Fruit fly (Drosophila melanogaster) whole organism, embryonic: Measurements from ENCODE around the gene vih.

Experiments
- Awh ChIP-seq: fragments of 200-800 bp; sonication (Bioruptor generic); IDR thresholded peaks from 2 replicates; pipeline ENCODE4, ENCODE4 v1.3.6; 2022; ENCODE audit warnings: missing biosample characterization, missing genetic modification characterization
- Bteb2 ChIP-seq: fragments of 200-800 bp; sonication (Bioruptor generic); optimal IDR thresholded peaks from 2 replicates; lab custom pipeline; 2016; ENCODE audit warnings: missing biosample characterization, missing genetic modification characterization
- CG11093 ChIP-seq: fragments of 200-800 bp; sonication (Bioruptor generic); IDR thresholded peaks from 3 replicates; pipeline ENCODE4 v1.3.6; 2022; ENCODE audit warnings: missing biosample characterization, missing genetic modification characterization
- CG11723 ChIP-seq: fragments of 200-800 bp; sonication (Bioruptor generic); optimal IDR thresholded peaks from 2 replicates; lab custom pipeline; 2017; ENCODE audit warnings: missing biosample characterization, mild to moderate bottlenecking, missing genetic modification characterization
- CG12219 ChIP-seq: fragments of 200-800 bp; sonication (Bioruptor generic); optimal IDR thresholded peaks from 3 replicates; lab custom pipeline; 2018; ENCODE audit warnings: missing biosample characterization, mild to moderate bottlenecking, missing genetic modification characterization
- CG13296 ChIP-seq: fragments of 200-800 bp; sonication (Bioruptor generic); optimal IDR thresholded peaks from 3 replicates; lab custom pipeline; 2018; ENCODE audit warnings: missing biosample characterization, mild to moderate bottlenecking, missing genetic modification characterization
- CG14441 ChIP-seq: fragments of 200-800 bp; sonication (Bioruptor generic); IDR thresholded peaks from 2 replicates; pipeline ENCODE4 v1.3.6; 2022; ENCODE audit warnings: missing biosample characterization, missing genetic modification characterization
- CG14667 ChIP-seq: fragments of 200-800 bp; sonication (Bioruptor generic); IDR thresholded peaks from 2 replicates; pipeline ENCODE4 v1.3.6; 2022; ENCODE audit warnings: missing biosample characterization, missing genetic modification characterization
- CG14860 ChIP-seq: fragments of 200-800 bp; sonication (Bioruptor generic); IDR thresholded peaks from 3 replicates; pipeline ENCODE4 v1.3.6; 2022; ENCODE audit warnings: missing biosample characterization, missing genetic modification characterization; ENCODE audit not compliant: partially characterized antibody
- CG16863 ChIP-seq: fragments of 200-800 bp; sonication (Bioruptor generic); optimal IDR thresholded peaks from 3 replicates; lab custom pipeline; 2016; ENCODE audit warnings: missing biosample characterization, missing genetic modification characterization
- CG17568 ChIP-seq: fragments of 200-800 bp; sonication (Bioruptor generic); optimal IDR thresholded peaks from 2 replicates; lab custom pipeline; 2018; ENCODE audit warnings: missing biosample characterization, mild to moderate bottlenecking, missing genetic modification characterization, moderate library complexity
- CG2120 ChIP-seq: fragments of 200-800 bp; sonication (Bioruptor generic); optimal IDR thresholded peaks from 3 replicates; lab custom pipeline; 2016; ENCODE audit warnings: missing biosample characterization, missing genetic modification characterization
- CG31441 ChIP-seq: fragments of 200-800 bp; sonication (Bioruptor generic); IDR thresholded peaks from 2 replicates; pipeline ENCODE4 v1.3.6; 2022; ENCODE audit warnings: missing biosample characterization, missing genetic modification characterization
- CG34422 ChIP-seq: fragments of 200-800 bp; sonication (Bioruptor generic); IDR thresholded peaks from 3 replicates; pipeline ENCODE4 v1.3.6; 2022; ENCODE audit warnings: missing biosample characterization, missing genetic modification characterization
- CG4328 ChIP-seq: fragments of 200-800 bp; sonication (Bioruptor generic); optimal IDR thresholded peaks from 3 replicates; lab custom pipeline; 2017; ENCODE audit warnings: missing biosample characterization, missing genetic modification reagents, missing genetic modification characterization
- CG4820 ChIP-seq: fragments of 200-800 bp; sonication (Bioruptor generic); optimal IDR thresholded peaks from 3 replicates; lab custom pipeline; 2016; ENCODE audit warnings: missing biosample characterization, missing genetic modification characterization
- CG6654 ChIP-seq: fragments of 200-800 bp; sonication (Bioruptor generic); optimal IDR thresholded peaks from 2 replicates; lab custom pipeline; 2017; ENCODE audit warnings: missing biosample characterization, mild to moderate bottlenecking, missing genetic modification characterization
- CG9797 ChIP-seq: fragments of 200-800 bp; sonication (Bioruptor generic); optimal IDR thresholded peaks from 3 replicates; lab custom pipeline; 2018; ENCODE audit warnings: missing biosample characterization, mild to moderate bottlenecking, missing genetic modification characterization
- D ChIP-seq, 2 experiments: fragments of 200-800 bp in 1 of 2; fragments of >200 bp in 1 of 2; sonication (Bioruptor generic) in 1 of 2; optimal IDR thresholded peaks; 2 replicates in 1 of 2; 3 replicates in 1 of 2; lab custom pipeline; 2017; ENCODE audit warnings: mild to moderate bottlenecking in 1 of 2, missing biosample characterization in 1 of 2, missing genetic modification characterization in 1 of 2, missing genetic modification reagents in 1 of 2
- Dip3 ChIP-seq: fragments of 200-800 bp; sonication (Bioruptor generic); optimal IDR thresholded peaks from 3 replicates; lab custom pipeline; 2016; ENCODE audit warnings: missing biosample characterization, missing genetic modification characterization
- Dll ChIP-seq: fragments of 200-800 bp; sonication (Bioruptor generic); IDR thresholded peaks from 4 replicates; pipeline ENCODE4 v1.3.6; 2022; ENCODE audit warnings: missing biosample characterization, missing genetic modification characterization; ENCODE audit not compliant: partially characterized antibody
- Mrtf ChIP-seq: fragments of 200-800 bp; sonication (Bioruptor generic); IDR thresholded peaks from 3 replicates; pipeline ENCODE4 v1.3.6; 2022; ENCODE audit warnings: missing biosample characterization, missing genetic modification characterization
- Pdp1 ChIP-seq, 2 experiments: fragments of 200-800 bp; sonication (Bioruptor generic); optimal IDR thresholded peaks; 3 replicates each; lab custom pipeline; 2016; ENCODE audit warnings: missing biosample characterization in 2 of 2, missing genetic modification characterization in 2 of 2, mild to moderate bottlenecking in 1 of 2, moderate library complexity in 1 of 2
- Rfx ChIP-seq: fragments of 200-800 bp; sonication (Bioruptor generic); IDR thresholded peaks from 2 replicates; pipeline ENCODE4 v1.3.6; 2022; ENCODE audit warnings: missing biosample characterization, missing genetic modification characterization
- Sox100B ChIP-seq: fragments of 200-800 bp; sonication (Bioruptor generic); optimal IDR thresholded peaks from 3 replicates; lab custom pipeline; 2018; ENCODE audit warnings: missing biosample characterization, mild to moderate bottlenecking, missing genetic modification characterization
- Spps ChIP-seq: fragments of 200-800 bp; sonication (Bioruptor generic); optimal IDR thresholded peaks from 2 replicates; lab custom pipeline; 2018; ENCODE audit warnings: missing biosample characterization, mild to moderate bottlenecking, missing genetic modification characterization
- abd-A ChIP-seq: fragments of 200-800 bp; sonication (Bioruptor generic); optimal IDR thresholded peaks from 3 replicates; lab custom pipeline; 2019; ENCODE audit warnings: missing biosample characterization, mild to moderate bottlenecking, missing genetic modification characterization, moderate library complexity
- bigmax ChIP-seq: fragments of 200-800 bp; sonication (Bioruptor generic); optimal IDR thresholded peaks from 2 replicates; lab custom pipeline; 2018; ENCODE audit warnings: missing biosample characterization, mild to moderate bottlenecking, missing genetic modification characterization
- caup ChIP-seq: fragments of 200-800 bp; sonication (Bioruptor generic); optimal IDR thresholded peaks from 3 replicates; lab custom pipeline; 2017; ENCODE audit warnings: missing biosample characterization, mild to moderate bottlenecking, missing genetic modification characterization, moderate library complexity; ENCODE audit not compliant: severe bottlenecking
- ci ChIP-seq: fragments of 200-800 bp; sonication (Bioruptor generic); IDR thresholded peaks from 3 replicates; pipeline ENCODE4 v1.3.6; 2022; ENCODE audit warnings: missing biosample characterization, missing genetic modification characterization
- corto ChIP-seq: fragments of 200-800 bp; sonication (Bioruptor generic); optimal IDR thresholded peaks from 2 replicates; lab custom pipeline; 2016; ENCODE audit warnings: missing biosample characterization, mild to moderate bottlenecking, missing genetic modification characterization, moderate library complexity
- crol ChIP-seq: fragments of 200-800 bp; sonication (Bioruptor generic); IDR thresholded peaks from 2 replicates; pipeline ENCODE4 v1.3.6; 2022; ENCODE audit warnings: missing biosample characterization, missing genetic modification characterization
- crp ChIP-seq, 2 experiments: fragments of 200-800 bp; sonication (Bioruptor generic); optimal IDR thresholded peaks; 2 replicates in 1 of 2; 3 replicates in 1 of 2; lab custom pipeline; 2017; ENCODE audit warnings: missing biosample characterization in 2 of 2, missing genetic modification characterization in 2 of 2, mild to moderate bottlenecking in 1 of 2, moderate library complexity in 1 of 2
- dmrt99B ChIP-seq: fragments of 200-800 bp; sonication (Bioruptor generic); optimal IDR thresholded peaks from 2 replicates; lab custom pipeline; 2018; ENCODE audit warnings: missing biosample characterization, mild to moderate bottlenecking, missing genetic modification characterization, moderate library complexity
- fd3F ChIP-seq: fragments of 200-800 bp; sonication (Bioruptor generic); optimal IDR thresholded peaks from 2 replicates; lab custom pipeline; 2018; ENCODE audit warnings: missing biosample characterization, mild to moderate bottlenecking, missing genetic modification characterization, moderate library complexity
- fu2 ChIP-seq: fragments of 200-800 bp; sonication (Bioruptor generic); optimal IDR thresholded peaks from 2 replicates; lab custom pipeline; 2016; ENCODE audit warnings: missing biosample characterization, missing genetic modification characterization
- gce ChIP-seq: fragments of 200-800 bp; sonication (Bioruptor generic); IDR thresholded peaks from 3 replicates; pipeline ENCODE4 v1.3.6; 2022; ENCODE audit warnings: missing biosample characterization, missing genetic modification characterization
- gcm2 ChIP-seq: fragments of 200-800 bp; sonication (Bioruptor generic); optimal IDR thresholded peaks from 2 replicates; lab custom pipeline; 2016; ENCODE audit warnings: missing biosample characterization, missing genetic modification characterization
- her ChIP-seq: fragments of 200-800 bp; sonication (Bioruptor generic); optimal IDR thresholded peaks from 2 replicates; lab custom pipeline; 2016; ENCODE audit warnings: missing biosample characterization, missing genetic modification characterization
- insv ChIP-seq, 2 experiments: fragments of 200-800 bp; sonication (Bioruptor generic); optimal IDR thresholded peaks; 3 replicates each; lab custom pipeline; 2016 to 2018; ENCODE audit warnings: missing biosample characterization in 2 of 2, missing genetic modification characterization in 2 of 2
- lola ChIP-seq, 3 experiments: fragments of >200 bp in 2 of 3; fragments of 200-800 bp in 1 of 3; sonication (Bioruptor generic) in 1 of 3; optimal IDR thresholded peaks; 2 replicates each; lab custom pipeline; 2017 to 2019; ENCODE audit warnings: missing biosample characterization in 3 of 3, missing genetic modification characterization in 3 of 3, mild to moderate bottlenecking in 1 of 3, moderate library complexity in 1 of 3
- lov ChIP-seq, 2 experiments: fragments of 200-800 bp in 1 of 2; fragments of >200 bp in 1 of 2; sonication (Bioruptor generic) in 1 of 2; IDR thresholded peaks in 1 of 2; optimal IDR thresholded peaks in 1 of 2; 2 replicates in 1 of 2; 3 replicates in 1 of 2; pipeline versions ENCODE4 v1.3.6 to Lab custom; 2017 to 2022; ENCODE audit warnings: missing biosample characterization in 1 of 2, missing genetic modification characterization in 1 of 2
- maf-S ChIP-seq: fragments of 200-800 bp; sonication (Bioruptor generic); optimal IDR thresholded peaks from 2 replicates; lab custom pipeline; 2016; ENCODE audit warnings: missing biosample characterization, missing genetic modification characterization
- mirr ChIP-seq: fragments of 200-800 bp; sonication (Bioruptor generic); optimal IDR thresholded peaks from 3 replicates; lab custom pipeline; 2018; ENCODE audit warnings: missing biosample characterization, mild to moderate bottlenecking, missing genetic modification characterization
- otp ChIP-seq: fragments of 200-800 bp; sonication (Bioruptor generic); IDR thresholded peaks from 3 replicates; pipeline ENCODE4, ENCODE4 v1.3.6; 2022; ENCODE audit warnings: missing biosample characterization, missing genetic modification characterization
- pnt ChIP-seq: fragments of 200-800 bp; sonication (Bioruptor generic); optimal IDR thresholded peaks from 3 replicates; lab custom pipeline; 2016; ENCODE audit warnings: missing biosample characterization, missing genetic modification characterization
- salm ChIP-seq: fragments of 200-800 bp; sonication (Bioruptor generic); optimal IDR thresholded peaks from 2 replicates; lab custom pipeline; 2018; ENCODE audit warnings: missing biosample characterization, mild to moderate bottlenecking, missing genetic modification characterization
- wdn ChIP-seq: fragments of 200-800 bp; sonication (Bioruptor generic); IDR thresholded peaks from 2 replicates; pipeline ENCODE4 v1.3.6; 2022; ENCODE audit warnings: missing biosample characterization, missing genetic modification characterization
- wor ChIP-seq: fragments of 200-800 bp; sonication (Bioruptor generic); IDR thresholded peaks from 2 replicates; pipeline ENCODE4 v1.3.6; 2022; ENCODE audit warnings: missing biosample characterization, missing genetic modification characterization

vih gene

DNA sequence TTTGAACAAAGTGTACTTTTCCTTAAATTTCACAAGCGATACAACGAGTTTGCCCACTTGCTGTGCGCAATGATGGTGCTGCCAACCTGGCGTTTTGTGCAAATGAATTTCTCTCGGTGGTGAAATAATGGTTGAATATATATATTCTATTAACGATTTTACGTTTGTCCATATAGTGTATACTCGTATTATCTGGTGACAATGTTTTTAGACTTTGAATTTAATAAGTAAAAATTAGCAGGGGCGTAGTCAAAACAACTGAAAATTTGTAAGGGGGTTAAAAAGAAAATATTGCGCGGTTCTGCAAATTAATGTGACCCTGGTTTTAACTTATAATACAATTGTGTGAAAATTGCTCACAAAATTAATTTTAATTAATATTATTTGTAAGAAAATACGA lies 19.8 kb downstream of the vih start, which contains the start of the genes ver and Gcn5 (continued):
- peak in 1 of 3 experiments; percentile 86 for TF ChIP-seq lola (GFP tag; optimal IDR thresholded peaks at IDR 0.05; lab: Kevin White, UChicago)
- TF ChIP-seq Dip3, result peak; percentile 89
- TF ChIP-seq wdn (GFP tag; lab: Robert Waterston, UW), result peak; percentile 82
- peak; percentile 74 for TF ChIP-seq salm (tag; lab: Kevin White, UChicago)
- TF ChIP-seq gce (GFP tag; lab: Robert Waterston, UW), result peak; percentile 90
- TF ChIP-seq lov (optimal IDR thresholded peaks at IDR 0.05; lab: Kevin White, UChicago), result no peak
- TF ChIP-seq lov (GFP tag; IDR thresholded peaks at IDR 0.05; lab: Robert Waterston, UW), result peak; percentile 90
- peak; percentile 88 for TF ChIP-seq CG14667
- TF ChIP-seq crp (GFP tag; optimal IDR thresholded peaks at IDR 0.05; lab: Kevin White, UChicago), result peak in 1 of 2 experiments; percentile 65
- TF ChIP-seq maf-S, result peak; percentile 81
- peak; percentile 91 for TF ChIP-seq Sox100B (GFP tag; lab: Kevin White, UChicago)
- TF ChIP-seq Spps, result peak; percentile 77
- TF ChIP-seq bigmax, result peak; percentile 71
- peak; percentile 86 for TF ChIP-seq CG4820 (GFP tag; lab: Kevin White, UChicago)
- TF ChIP-seq pnt (GFP tag; lab: Kevin White, UChicago), result peak; percentile 77
- peak; percentile 93 for TF ChIP-seq Awh
- no peak for TF ChIP-seq D (optimal IDR thresholded peaks at IDR 0.05; lab: Kevin White, UChicago)
- TF ChIP-seq D (GFP tag; optimal IDR thresholded peaks at IDR 0.05; lab: Kevin White, UChicago), result peak; percentile 84
- TF ChIP-seq CG17568, result no peak
- peak; percentile 89 for TF ChIP-seq CG11093 (GFP tag; lab: Robert Waterston, UW)
- TF ChIP-seq her (GFP tag; lab: Kevin White, UChicago), result peak; percentile 1
- peak; percentile 59 for TF ChIP-seq gcm2
- peak; percentile 95 for TF ChIP-seq CG31441 (GFP tag; lab: Robert Waterston, UW)
- peak; percentile 85 for TF ChIP-seq CG11723 (GFP tag; lab: Kevin White, UChicago)
- peak; percentile 83 for TF ChIP-seq CG12219 (GFP tag; lab: Kevin White, UChicago)
- peak; percentile 91 for TF ChIP-seq dmrt99B
- TF ChIP-seq CG16863, result peak; percentile 79
- TF ChIP-seq CG4328, result peak; percentile 74
- TF ChIP-seq CG14441 (GFP tag; lab: Robert Waterston, UW), result peak; percentile 94
- peak; percentile 94 for TF ChIP-seq CG34422 (GFP tag; lab: Robert Waterston, UW)
- TF ChIP-seq ci (GFP tag; lab: Robert Waterston, UW), result peak; percentile 96
- no peak for TF ChIP-seq Dll (GFP tag; lab: Robert Waterston, UW)
- TF ChIP-seq Bteb2 (GFP tag; lab: Kevin White, UChicago), result peak; percentile 85
- TF ChIP-seq fu2 (GFP tag; lab: Kevin White, UChicago), result peak; percentile 77
- peak; percentile 75 for TF ChIP-seq CG6654 (GFP tag; lab: Kevin White, UChicago)
- no peak for TF ChIP-seq CG14860
- peak; percentile 88 for TF ChIP-seq wor (GFP tag; lab: Robert Waterston, UW)
- TF ChIP-seq CG2120 (GFP tag; lab: Kevin White, UChicago), result peak; percentile 96
- TF ChIP-seq Rfx (GFP tag; lab: Robert Waterston, UW), result peak; percentile 95
- peak; percentile 89 for TF ChIP-seq corto (GFP tag; lab: Kevin White, UChicago)
- peak; percentile 85 to 86 for TF ChIP-seq Pdp1 (GFP tag; optimal IDR thresholded peaks at IDR 0.05; lab: Kevin White, UChicago)
- TF ChIP-seq CG9797 (GFP tag; lab: Kevin White, UChicago), result peak; percentile 67
- peak; percentile 91 for TF ChIP-seq otp (GFP tag; lab: Robert Waterston, UW)
- peak; percentile 92 for TF ChIP-seq caup (GFP tag; lab: Kevin White, UChicago)
- peak; percentile 92 for TF ChIP-seq CG13296 (GFP tag; lab: Kevin White, UChicago)
- TF ChIP-seq abd-A, result no peak
- TF ChIP-seq mirr (GFP tag; lab: Kevin White, UChicago), result peak; percentile 77
- peak; percentile 92 for TF ChIP-seq fd3F (GFP tag; lab: Kevin White, UChicago)
- TF ChIP-seq crol, result 0 out of 2 replicates have a peak, but pooled peaks have one; percentile 18
- peak; percentile 88 for TF ChIP-seq Mrtf
- peak in 1 of 2 experiments; percentile 54 for TF ChIP-seq insv (GFP tag; optimal IDR thresholded peaks at IDR 0.05; lab: Kevin White, UChicago)
